Worm (Caenorhabditis elegans): ENCODE data around the gene T13C5.9.

Gene T13C5.9

DNA sequence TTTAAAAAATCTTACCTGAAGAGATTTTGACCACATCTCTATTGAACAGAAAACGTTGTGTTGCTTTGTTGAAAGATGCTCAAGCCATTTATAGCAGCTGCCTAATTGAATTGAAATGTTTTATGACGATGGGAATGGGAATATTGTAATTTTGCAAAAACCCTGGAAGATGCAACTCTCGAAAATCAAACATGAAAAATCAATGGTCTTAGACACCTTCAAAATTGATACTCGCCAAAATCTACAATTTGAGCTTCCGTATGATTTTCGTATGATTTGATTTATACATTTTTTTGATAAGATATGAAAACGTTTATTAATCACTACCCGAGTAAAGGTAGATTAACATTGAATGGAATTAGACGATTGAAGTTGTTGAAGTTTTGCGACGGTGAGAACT, 18.4 kb downstream of the T13C5.9 start, which contains the start of gene C14F11.7:
TSS of gene C14F11.7 (minus strand) at position 101 of the 400 bp plus-strand sequence.
- no peak for TF ChIP-seq ztf-3 (GFP tag; optimal IDR thresholded peaks at IDR 0.05)
- TF ChIP-seq tbx-9 (tag; optimal IDR thresholded peaks at IDR 0.05; ENCODE audit: borderline replicate concordance) = no peak
- TF ChIP-seq attf-3 (GFP tag; conservative IDR thresholded peaks at IDR 0.05) = no peak
- no peak for TF ChIP-seq ztf-22 (GFP tag; optimal IDR thresholded peaks at IDR 0.05)
- TF ChIP-seq dpff-1 (tag; optimal IDR thresholded peaks at IDR 0.05) = no peak
- no peak for TF ChIP-seq akir-1 (GFP tag; optimal IDR thresholded peaks at IDR 0.05)
- TF ChIP-seq Y53G8AR.9 (GFP tag; conservative IDR thresholded peaks at IDR 0.05) = no peak
- TF ChIP-seq snpc-4 (GFP tag; optimal IDR thresholded peaks at IDR 0.05) = no peak
- TF ChIP-seq snpc-4 (tag; optimal IDR thresholded peaks at IDR 0.05) = no peak
- TF ChIP-seq K12H6.12 (tag; optimal IDR thresholded peaks at IDR 0.05) = no peak
- TF ChIP-seq lin-26 (GFP tag; IDR thresholded peaks at IDR 0.05) = no peak
- no peak for TF ChIP-seq attf-6 (GFP tag; IDR thresholded peaks at IDR 0.05)
- TF ChIP-seq B0035.1 (tag; optimal IDR thresholded peaks at IDR 0.05) = no peak
- no peak for TF ChIP-seq ceh-91 (GFP tag; IDR thresholded peaks at IDR 0.05)
- no peak for TF ChIP-seq ccch-3 (GFP tag; optimal IDR thresholded peaks at IDR 0.05)
- no peak for TF ChIP-seq xnd-1 (tag; optimal IDR thresholded peaks at IDR 0.05)
- no peak for TF ChIP-seq F37B4.10 (GFP tag; IDR thresholded peaks at IDR 0.05)

DNA sequence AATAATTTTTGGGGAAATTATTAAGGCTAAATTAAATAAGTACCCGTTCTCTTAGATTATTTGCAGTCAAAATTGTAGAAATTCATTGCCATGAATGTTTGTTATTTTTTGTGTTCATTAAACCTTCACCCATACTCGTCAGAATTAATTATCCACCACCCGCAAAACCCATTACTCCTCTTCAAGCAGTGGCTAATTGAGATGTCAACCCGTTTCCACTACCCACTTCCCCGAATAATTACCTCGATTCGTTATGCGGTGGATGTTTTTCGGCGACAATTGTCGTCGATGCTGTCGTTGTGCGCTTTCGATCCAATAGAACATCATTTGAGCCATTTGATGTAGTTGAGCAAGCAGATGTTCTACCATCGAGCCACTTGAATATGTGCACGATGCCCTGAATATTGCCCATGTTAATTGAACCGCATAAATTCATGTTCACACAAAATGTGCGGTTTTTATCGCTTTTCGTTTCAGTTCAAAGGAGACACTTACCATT, 21.3 kb downstream of the T13C5.9 start:
- TF ChIP-seq lin-35 (GFP tag; optimal IDR thresholded peaks at IDR 0.05) (no peak), ztf-22 (GFP tag; optimal IDR thresholded peaks at IDR 0.05) (no peak), B0035.1 (tag; optimal IDR thresholded peaks at IDR 0.05) (no peak), attf-3 (GFP tag; conservative IDR thresholded peaks at IDR 0.05) (no peak), ztf-25 (GFP tag; IDR thresholded peaks at IDR 0.05) (no peak), bed-1 (GFP tag; IDR thresholded peaks at IDR 0.05) (no peak), rpc-1 (optimal IDR thresholded peaks at IDR 0.05) (no peak), rpc-1 (tag; optimal IDR thresholded peaks at IDR 0.05) (no peak), lag-1 (GFP tag; IDR thresholded peaks at IDR 0.05) (no peak), unc-130 (GFP tag; optimal IDR thresholded peaks at IDR 0.05) (no peak), D2030.7 (GFP tag; IDR thresholded peaks at IDR 0.05) (no peak), ztf-6 (GFP tag; IDR thresholded peaks at IDR 0.05) (no peak), mel-28 (tag; optimal IDR thresholded peaks at IDR 0.05; ENCODE audit: borderline replicate concordance) (no peak), madf-6 (GFP tag; IDR thresholded peaks at IDR 0.05) (no peak), F52B5.7 (tag; optimal IDR thresholded peaks at IDR 0.05) (no peak), F55B11.4 (tag; optimal IDR thresholded peaks at IDR 0.05; ENCODE audit: borderline replicate concordance, insufficient read depth) (no peak), aptf-2 (GFP tag; conservative IDR thresholded peaks at IDR 0.05) (no peak), lin-26 (GFP tag; IDR thresholded peaks at IDR 0.05) (no peak), Y53G8AR.9 (GFP tag; conservative IDR thresholded peaks at IDR 0.05) (no peak), rec-8 (tag; optimal IDR thresholded peaks at IDR 0.05) (no peak)

DNA sequence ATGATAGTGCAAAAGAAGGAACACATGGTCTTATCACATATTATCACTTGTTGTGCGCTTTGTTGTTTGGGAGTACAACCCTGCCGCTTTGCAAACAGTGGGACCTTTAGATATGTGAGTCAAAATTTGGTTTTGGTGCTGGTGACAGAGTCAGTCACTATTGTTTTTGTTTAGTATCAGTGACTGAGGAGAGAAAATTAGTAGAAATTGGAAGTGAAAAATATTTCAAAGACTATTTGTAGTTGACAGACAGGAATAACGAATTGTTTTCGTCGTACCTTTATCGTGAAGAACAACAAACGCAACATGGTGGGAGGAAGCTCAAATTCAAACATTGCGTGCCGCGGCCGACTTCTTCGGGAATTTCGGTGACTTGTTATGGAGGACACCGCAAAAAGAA, 26.5 kb downstream of the T13C5.9 start, which contains the start of gene lrch-1:
TSS of gene lrch-1 (minus strand) at position 101 of the 400 bp plus-strand sequence.
- TF ChIP-seq dox-1 (GFP tag; IDR thresholded peaks at IDR 0.05) (no peak), ztf-18 (tag; optimal IDR thresholded peaks at IDR 0.05) (no peak), somi-1 (GFP tag; optimal IDR thresholded peaks at IDR 0.05) (no peak), T26A5.8 (tag; optimal IDR thresholded peaks at IDR 0.05) (no peak), nhr-90 (tag; optimal IDR thresholded peaks at IDR 0.05) (no peak), tbx-9 (tag; optimal IDR thresholded peaks at IDR 0.05; ENCODE audit: borderline replicate concordance) (no peak), chd-7 (tag; optimal IDR thresholded peaks at IDR 0.05) (no peak), let-607 (tag; optimal IDR thresholded peaks at IDR 0.05) (no peak), Y53F4B.3 (GFP tag; IDR thresholded peaks at IDR 0.05) (no peak), let-526 (GFP tag; IDR thresholded peaks at IDR 0.05) (no peak), F55B11.4 (tag; optimal IDR thresholded peaks at IDR 0.05; ENCODE audit: borderline replicate concordance, insufficient read depth) (no peak), sptf-2 (GFP tag; optimal IDR thresholded peaks at IDR 0.05) (no peak), F57C9.4 (tag; optimal IDR thresholded peaks at IDR 0.05) (no peak)
